Worm (Caenorhabditis elegans): ENCODE data around the gene zmp-1.

The zmp-1 gene

ce11 chrIII:5948162-5948933 is 15.6 kb upstream of the zmp-1 start, which contains the start of the genes F25B5.6 and F25B5.3 (continued):
- TF ChIP-seq vab-15 (tag; optimal IDR thresholded peaks at IDR 0.05) (no peak), nhr-11 (tag; optimal IDR thresholded peaks at IDR 0.05) (no peak), snpc-4 (tag; optimal IDR thresholded peaks at IDR 0.05) (peak; percentile 7), Y116A8C.19 (tag; optimal IDR thresholded peaks at IDR 0.05; ENCODE audit: borderline replicate concordance) (no peak), sup-37 (GFP tag; optimal IDR thresholded peaks at IDR 0.05) (no peak), blmp-1 (tag; optimal IDR thresholded peaks at IDR 0.05) (peak; percentile 19), skn-1 (tag; optimal IDR thresholded peaks at IDR 0.05) (peak; percentile 53), swsn-7 (tag; optimal IDR thresholded peaks at IDR 0.05) (peak; percentile 10), nhr-20 (tag; optimal IDR thresholded peaks at IDR 0.05) (peak; percentile 25), fkh-10 (GFP tag; optimal IDR thresholded peaks at IDR 0.05) (no peak), unc-98 (GFP tag; IDR thresholded peaks at IDR 0.05) (no peak), grh-1 (GFP tag; IDR thresholded peaks at IDR 0.05) (no peak), fkh-8 (tag; optimal IDR thresholded peaks at IDR 0.05) (peak; percentile 37), aly-2 (tag; optimal IDR thresholded peaks at IDR 0.05) (no peak), nhr-71 (tag; optimal IDR thresholded peaks at IDR 0.05) (peak; percentile 57), tlp-1 (tag; optimal IDR thresholded peaks at IDR 0.05) (no peak), nhr-77 (tag; optimal IDR thresholded peaks at IDR 0.05) (no peak), ceh-82 (tag; optimal IDR thresholded peaks at IDR 0.05) (peak in 1 of 3 experiments; percentile 8), sptf-1 (tag; optimal IDR thresholded peaks at IDR 0.05) (no peak), unc-130 (tag; optimal IDR thresholded peaks at IDR 0.05) (peak; percentile 2), egl-27 (tag; optimal IDR thresholded peaks at IDR 0.05) (no peak), unc-62 (GFP tag; optimal IDR thresholded peaks at IDR 0.05) (no peak), nhr-85 (tag) (peak; percentile 79), egl-13 (tag; optimal IDR thresholded peaks at IDR 0.05) (no peak), nhr-76 (tag; optimal IDR thresholded peaks at IDR 0.05) (no peak), mef-2 (tag; optimal IDR thresholded peaks at IDR 0.05) (no peak), tbx-2 (tag; optimal IDR thresholded peaks at IDR 0.05) (no peak), xbp-1 (tag; optimal IDR thresholded peaks at IDR 0.05) (peak; percentile 3), F16B12.6 (tag; optimal IDR thresholded peaks at IDR 0.05) (peak; percentile 83), dpl-1 (GFP tag; optimal IDR thresholded peaks at IDR 0.05) (peak in 2 of 3 experiments; percentile 12 to 50), lin-13 (GFP tag; optimal IDR thresholded peaks at IDR 0.05) (peak; percentile 14), efl-1 (optimal IDR thresholded peaks at IDR 0.05) (peak in 1 of 2 experiments; percentile 31), efl-1 (GFP tag; optimal IDR thresholded peaks at IDR 0.05 in 1 of 2) (peak; percentile 43 to 92), elt-3 (tag; optimal IDR thresholded peaks at IDR 0.05) (peak in 2 of 6 experiments; percentile 28 to 89)

DNA sequence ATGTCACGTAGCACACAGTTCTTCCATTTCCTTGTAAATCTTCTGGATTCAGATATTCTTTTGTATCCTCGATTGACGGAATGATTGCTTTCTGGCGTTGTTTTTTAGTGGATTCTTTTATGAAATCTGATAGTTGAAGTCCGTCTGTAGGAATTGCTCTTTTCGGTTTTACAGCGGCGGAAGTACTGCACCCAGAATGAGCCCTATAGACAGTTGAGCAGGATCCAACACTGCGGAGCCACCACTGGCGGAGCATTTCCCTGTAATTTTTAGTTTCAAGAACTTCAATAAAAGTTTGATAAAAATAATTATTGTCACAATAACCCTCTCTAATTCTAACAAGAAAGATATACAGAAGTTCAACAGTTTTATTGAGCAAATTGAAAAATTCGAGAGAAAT is 13.1 kb upstream of the zmp-1 start, which contains the start of gene F25B5.5:
Gene F25B5.5 (minus strand): TSS at position 260 of the 400 bp plus-strand sequence.
- no peak for TF ChIP-seq unc-62 (GFP tag; optimal IDR thresholded peaks at IDR 0.05)
- TF ChIP-seq efl-1 (optimal IDR thresholded peaks at IDR 0.05) = no peak
- TF ChIP-seq efl-1 (GFP tag; optimal IDR thresholded peaks at IDR 0.05 in 1 of 2) = peak in 1 of 2 experiments; percentile 23

DNA sequence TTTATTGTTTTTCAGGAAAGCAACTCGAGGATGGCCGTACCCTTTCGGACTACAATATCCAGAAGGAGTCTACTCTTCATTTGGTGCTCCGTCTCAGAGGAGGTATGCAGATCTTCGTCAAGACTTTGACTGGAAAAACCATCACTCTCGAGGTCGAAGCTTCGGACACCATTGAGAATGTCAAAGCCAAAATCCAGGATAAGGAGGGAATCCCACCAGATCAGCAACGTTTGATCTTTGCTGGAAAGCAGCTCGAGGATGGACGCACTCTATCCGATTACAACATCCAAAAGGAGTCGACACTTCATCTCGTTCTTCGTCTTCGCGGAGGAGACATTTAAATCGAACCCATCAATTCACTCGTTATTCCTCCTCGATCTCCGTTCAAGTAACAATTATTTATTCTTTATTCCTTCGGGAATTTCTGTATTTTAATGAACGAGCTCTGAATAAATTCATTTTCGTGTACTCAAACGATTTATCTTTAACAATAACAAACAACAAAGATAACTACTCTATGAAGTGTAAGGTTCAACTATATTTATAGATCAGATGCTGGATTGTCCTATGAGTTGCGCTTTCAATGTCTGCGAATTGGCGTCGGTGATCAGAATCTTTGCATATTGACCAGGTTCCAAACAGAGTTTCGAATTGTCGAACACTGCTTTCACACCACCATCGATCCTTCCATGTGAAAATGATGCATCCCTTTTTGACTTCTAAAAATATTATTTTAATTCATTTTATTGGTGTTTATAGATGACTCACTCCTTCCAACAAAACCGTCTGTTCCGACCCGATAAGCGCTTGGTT is 10.8 kb upstream of the zmp-1 start:
- TF ChIP-seq isw-1 (GFP tag; IDR thresholded peaks at IDR 0.05) (no peak), nhr-90 (tag; optimal IDR thresholded peaks at IDR 0.05; ENCODE audit: poor library complexity) (peak; percentile 68), sptf-1 (tag; optimal IDR thresholded peaks at IDR 0.05) (no peak), dsc-1 (tag; optimal IDR thresholded peaks at IDR 0.05) (peak; percentile 3), lin-39 (tag; optimal IDR thresholded peaks at IDR 0.05) (no peak), sup-37 (GFP tag; optimal IDR thresholded peaks at IDR 0.05) (no peak), efl-1 (optimal IDR thresholded peaks at IDR 0.05) (peak in 1 of 2 experiments; percentile 24), efl-1 (GFP tag; optimal IDR thresholded peaks at IDR 0.05 in 1 of 2) (peak in 1 of 2 experiments; percentile 92), aly-2 (tag; optimal IDR thresholded peaks at IDR 0.05) (peak; percentile 98), alr-1 (tag; optimal IDR thresholded peaks at IDR 0.05; ENCODE audit: borderline replicate concordance) (no peak), skn-1 (tag; optimal IDR thresholded peaks at IDR 0.05) (no peak), unc-98 (GFP tag; IDR thresholded peaks at IDR 0.05) (no peak), lsy-2 (tag; optimal IDR thresholded peaks at IDR 0.05) (peak in 1 of 2 experiments; percentile 18), vab-15 (tag; optimal IDR thresholded peaks at IDR 0.05) (no peak), jun-1 (tag; optimal IDR thresholded peaks at IDR 0.05) (no peak), lin-14 (GFP tag; optimal IDR thresholded peaks at IDR 0.05) (peak; percentile 25), nhr-28 (tag; optimal IDR thresholded peaks at IDR 0.05) (no peak), ztf-11 (tag; optimal IDR thresholded peaks at IDR 0.05) (peak in 1 of 2 experiments; percentile 19), snu-23 (GFP tag; optimal IDR thresholded peaks at IDR 0.05) (peak; percentile 27), lir-3 (tag; optimal IDR thresholded peaks at IDR 0.05; ENCODE audit: poor library complexity) (peak; percentile 57)

Data from whole organism, L1 larva.